Fruit fly (Drosophila melanogaster): ENCODE measurements around the gene Ctl2.

Gene Ctl2

dm6 chr3R:29151621-29152092 is 28.5 kb downstream of the Ctl2 start, which contains the start of gene eIF2D (continued):
- TF ChIP-seq Sox14 (GFP tag; optimal IDR thresholded peaks at IDR 0.05) = peak; percentile 63
- TF ChIP-seq OdsH (GFP tag; optimal IDR thresholded peaks at IDR 0.05) = no peak
- TF ChIP-seq Gug (GFP tag; IDR thresholded peaks at IDR 0.05) = peak; percentile 41; the same call in 1 of the 2 replicates
- TF ChIP-seq Hr38 (GFP tag; optimal IDR thresholded peaks at IDR 0.05) = no peak
- TF ChIP-seq lz (GFP tag; optimal IDR thresholded peaks at IDR 0.05) = peak; percentile 66
- peak; percentile 46 for TF ChIP-seq Ets96B (tag; optimal IDR thresholded peaks at IDR 0.05)
- no peak for TF ChIP-seq spab (GFP tag; optimal IDR thresholded peaks at IDR 0.05)
- no peak for TF ChIP-seq CG11902 (GFP tag; optimal IDR thresholded peaks at IDR 0.05)
- TF ChIP-seq CG9139 (GFP tag; optimal IDR thresholded peaks at IDR 0.05) = no peak
- TF ChIP-seq Smox (GFP tag; optimal IDR thresholded peaks at IDR 0.05) = no peak

- TF ChIP-seq salr (GFP tag; optimal IDR thresholded peaks at IDR 0.05) (no peak), CG32006 (GFP tag; optimal IDR thresholded peaks at IDR 0.05) (no peak), topi (GFP tag; optimal IDR thresholded peaks at IDR 0.05) (peak; percentile 21), CG9139 (GFP tag; optimal IDR thresholded peaks at IDR 0.05) (no peak), Ets96B (tag; optimal IDR thresholded peaks at IDR 0.05) (peak; percentile 29), acj6 (GFP tag; optimal IDR thresholded peaks at IDR 0.05) (no peak), fd85E (GFP tag; optimal IDR thresholded peaks at IDR 0.05) (no peak), Eip93F (GFP tag; optimal IDR thresholded peaks at IDR 0.05) (no peak), CG3032 (tag; optimal IDR thresholded peaks at IDR 0.05) (peak; percentile 25), Hr4 (GFP tag; optimal IDR thresholded peaks at IDR 0.05) (no peak), CG10631 (GFP tag; optimal IDR thresholded peaks at IDR 0.05) (no peak), Hr38 (GFP tag; optimal IDR thresholded peaks at IDR 0.05) (no peak), Hr39 (GFP tag; optimal IDR thresholded peaks at IDR 0.05) (peak; percentile 15), CG34406 (GFP tag; optimal IDR thresholded peaks at IDR 0.05) (no peak), CG7368 (GFP tag; optimal IDR thresholded peaks at IDR 0.05) (no peak), Met (GFP tag; optimal IDR thresholded peaks at IDR 0.05) (no peak), dac (GFP tag; optimal IDR thresholded peaks at IDR 0.05) (no peak), CG6808 (GFP tag; optimal IDR thresholded peaks at IDR 0.05) (no peak), CG16779 (tag; optimal IDR thresholded peaks at IDR 0.05) (no peak), CG31627 (GFP tag; optimal IDR thresholded peaks at IDR 0.05) (peak; percentile 13), Smox (GFP tag; optimal IDR thresholded peaks at IDR 0.05) (no peak), CG3919 (GFP tag; optimal IDR thresholded peaks at IDR 0.05) (peak; percentile 32), esn (GFP tag; optimal IDR thresholded peaks at IDR 0.05) (peak; percentile 64), Eip75B (GFP tag; optimal IDR thresholded peaks at IDR 0.05) (peak; percentile 32), lz (GFP tag; optimal IDR thresholded peaks at IDR 0.05) (peak; percentile 49), CG8119 (GFP tag; IDR thresholded peaks at IDR 0.05) (no peak), fkh (GFP tag; optimal IDR thresholded peaks at IDR 0.05) (peak; percentile 22), svp (GFP tag) (no peak), CG6854 (GFP tag; optimal IDR thresholded peaks at IDR 0.05) (no peak), spab (GFP tag; optimal IDR thresholded peaks at IDR 0.05) (no peak), achi (GFP tag; optimal IDR thresholded peaks at IDR 0.05) (peak; percentile 19), Lpt (GFP tag; optimal IDR thresholded peaks at IDR 0.05) (no peak), CG6163 (GFP tag; IDR thresholded peaks at IDR 0.05) (no peak), CG6276 (GFP tag; optimal IDR thresholded peaks at IDR 0.05) (no peak), CG1621 (tag; optimal IDR thresholded peaks at IDR 0.05) (peak; percentile 1), dsx (GFP tag; optimal IDR thresholded peaks at IDR 0.05; ENCODE audit: poor library complexity, severe bottlenecking) (no peak), CG4318 (GFP tag; optimal IDR thresholded peaks at IDR 0.05) (no peak), CG10669 (GFP tag; optimal IDR thresholded peaks at IDR 0.05) (no peak), net (GFP tag; optimal IDR thresholded peaks at IDR 0.05) (no peak), Blimp-1 (GFP tag; optimal IDR thresholded peaks at IDR 0.05) (no peak), Sox15 (GFP tag; optimal IDR thresholded peaks at IDR 0.05) (no peak), CG15336 (GFP tag; IDR thresholded peaks at IDR 0.05) (no peak), CG11294 (GFP tag; IDR thresholded peaks at IDR 0.05) (no peak), eg (GFP tag; IDR thresholded peaks at IDR 0.05) (no peak), pdm3 (GFP tag; optimal IDR thresholded peaks at IDR 0.05) (no peak), Sox102F (GFP tag; optimal IDR thresholded peaks at IDR 0.05) (no peak)
These were observed 30.1 kb downstream of the Ctl2 start, which contains the start of the genes Slbp and Rpn2 for dm6 chr3R:29153197-29153644. Gene Slbp, minus strand, starts transcription at chr3R:29153266. Gene Rpn2, plus strand, starts transcription at chr3R:29153524.

Data from whole organism, prepupa.